Worm (Caenorhabditis elegans) whole organism, mixed stage, embryonic: ENCODE results near the gene morc-1.

Experiments used
- nhr-28 ChIP-seq: fragments of 150-350 bp; optimal IDR thresholded peaks from 2 replicates; lab custom pipeline; 2014; ENCODE audit warnings: missing biosample characterization, missing genetic modification characterization
- sptf-1 ChIP-seq: sonication (generic microtip); optimal IDR thresholded peaks from 2 replicates; lab custom pipeline; 2017; ENCODE audit warnings: mild to moderate bottlenecking, missing genetic modification characterization, moderate library complexity, missing compliant biosample characterization
- ztf-11 ChIP-seq: fragments of 150-350 bp; optimal IDR thresholded peaks from 2 replicates; lab custom pipeline; 2014; ENCODE audit warnings: missing biosample characterization, missing genetic modification characterization

DNA sequence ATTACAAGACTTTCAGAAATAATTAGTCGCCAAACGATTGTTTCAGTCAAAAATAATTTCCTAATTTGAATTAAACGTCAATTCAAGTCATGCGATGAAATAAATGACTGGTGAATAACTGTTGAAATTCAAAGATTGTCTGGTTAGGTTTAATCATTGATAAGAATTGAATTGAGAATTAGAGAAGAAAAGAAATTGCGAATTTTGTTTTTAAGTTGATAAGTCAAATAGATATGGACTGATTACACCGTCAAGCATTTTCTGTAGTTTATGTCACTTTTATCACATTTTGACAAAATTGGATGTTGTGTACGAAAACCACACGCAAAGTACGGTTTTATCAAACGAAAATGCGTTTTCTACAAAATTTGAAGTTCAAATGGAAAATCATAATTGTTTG is 5.4 kb downstream of the morc-1 start:
- TF ChIP-seq ztf-11 (tag; lab: Kevin White, UChicago) (no peak), sptf-1 (tag; lab: Kevin White, UChicago) (no peak), nhr-28 (tag; lab: Kevin White, UChicago) (no peak)
